Worm (Caenorhabditis elegans) whole organism, L1 larva: ENCODE measurements around the gene C37C3.12.

Experiments used
- C04F5.9 ChIP-seq: sonication (generic microtip); optimal IDR thresholded peaks from 2 replicates; lab custom pipeline; 2016; ENCODE audit warnings: missing genetic modification characterization, missing compliant biosample characterization
- C16A3.4 ChIP-seq: fragments of 150-350 bp; optimal IDR thresholded peaks from 2 replicates; lab custom pipeline; 2014; ENCODE audit warnings: missing biosample characterization, missing genetic modification characterization
- Y116A8C.19 ChIP-seq: sonication (generic microtip); optimal IDR thresholded peaks from 2 replicates; lab custom pipeline; 2016; ENCODE audit warnings: missing compliant biosample characterization, missing genetic modification characterization, borderline replicate concordance
- aha-1 ChIP-seq: fragments of 150-350 bp; optimal IDR thresholded peaks from 2 replicates; lab custom pipeline; 2014; ENCODE audit warnings: missing biosample characterization, missing genetic modification characterization
- ama-1 ChIP-seq: fragments of 150-350 bp; optimal IDR thresholded peaks from 2 replicates; lab custom pipeline; 2014
- blmp-1 ChIP-seq: fragments of 150-350 bp; optimal IDR thresholded peaks from 2 replicates; lab custom pipeline; 2014; ENCODE audit warnings: missing biosample characterization, missing genetic modification characterization
- ceh-82 ChIP-seq, 3 experiments: fragments of 150-350 bp in 1 of 3; sonication (generic microtip) in 2 of 3; optimal IDR thresholded peaks; 2 replicates each; lab custom pipeline; 2014 to 2017; ENCODE audit warnings: missing biosample characterization in 3 of 3, missing genetic modification characterization in 3 of 3
- efl-1 ChIP-seq, 4 experiments: fragments of 150-350 bp; optimal IDR thresholded peaks in 3 of 4; peaks in 1 of 4; 1 replicate in 1 of 4; 2 replicates in 3 of 4; lab custom pipeline; 2014; ENCODE audit warnings: missing biosample characterization in 2 of 4, missing genetic modification characterization in 2 of 4, missing genetic modification reagents in 2 of 4
- egl-13 ChIP-seq: sonication (generic microtip); optimal IDR thresholded peaks from 2 replicates; lab custom pipeline; 2016; ENCODE audit warnings: missing genotype, missing genetic modification reagents, missing genetic modification characterization, missing compliant biosample characterization
- egl-27 ChIP-seq, 2 experiments: fragments of 150-350 bp in 1 of 2; sonication (generic microtip); optimal IDR thresholded peaks; 3 replicates each; lab custom pipeline; 2017 to 2018; ENCODE audit warnings: missing biosample characterization in 2 of 2, missing genetic modification characterization in 2 of 2, missing genetic modification reagents in 2 of 2
- fkh-10 ChIP-seq: sonication (generic microtip); optimal IDR thresholded peaks from 2 replicates; lab custom pipeline; 2017; ENCODE audit warnings: missing biosample characterization, missing genetic modification reagents, missing genetic modification characterization
- fkh-4 ChIP-seq: sonication (generic microtip); optimal IDR thresholded peaks from 2 replicates; lab custom pipeline; 2016; ENCODE audit warnings: missing compliant biosample characterization, missing genetic modification characterization, borderline replicate concordance
- hpl-2 ChIP-seq: fragments of 150-350 bp; optimal IDR thresholded peaks from 2 replicates; lab custom pipeline; 2014; ENCODE audit warnings: missing biosample characterization, missing genetic modification reagents, missing genetic modification characterization
- irx-1 ChIP-seq: sonication (generic microtip); optimal IDR thresholded peaks from 2 replicates; lab custom pipeline; 2016; ENCODE audit warnings: missing genetic modification characterization, missing compliant biosample characterization
- lin-13 ChIP-seq: fragments of 150-350 bp; optimal IDR thresholded peaks from 2 replicates; lab custom pipeline; 2014; ENCODE audit warnings: missing biosample characterization, missing genetic modification reagents, missing genetic modification characterization
- lin-14 ChIP-seq: fragments of 200-800 bp; sonication (Bioruptor generic); optimal IDR thresholded peaks from 2 replicates; lab custom pipeline; 2018; ENCODE audit warnings: mild to moderate bottlenecking, missing genetic modification characterization, moderate library complexity, missing compliant biosample characterization
- lir-3 ChIP-seq: sonication (generic microtip); optimal IDR thresholded peaks from 2 replicates; lab custom pipeline; 2016; ENCODE audit warnings: mild to moderate bottlenecking, missing genetic modification characterization, moderate library complexity, missing compliant biosample characterization; ENCODE audit not compliant: poor library complexity
- lsy-2 ChIP-seq, 2 experiments: fragments of 150-350 bp; optimal IDR thresholded peaks; 2 replicates each; lab custom pipeline; 2014; ENCODE audit warnings: missing biosample characterization in 2 of 2, missing genetic modification characterization in 2 of 2
- mab-9 ChIP-seq: fragments of 200-800 bp; sonication (Bioruptor generic); IDR thresholded peaks from 2 replicates; pipeline ENCODE4 v1.3.6; 2022; ENCODE audit warnings: missing genetic modification reagents, missing genetic modification characterization, missing compliant biosample characterization
- mdl-1 ChIP-seq, 2 experiments: fragments of 150-350 bp; optimal IDR thresholded peaks; 2 replicates each; lab custom pipeline; 2014 to 2017; ENCODE audit warnings: missing biosample characterization in 2 of 2, missing genetic modification characterization in 2 of 2, inconsistent platforms in 1 of 2
- mep-1 ChIP-seq: fragments of 150-350 bp; optimal IDR thresholded peaks from 2 replicates; lab custom pipeline; 2014; ENCODE audit warnings: missing biosample characterization, missing genetic modification characterization
- nhr-237 ChIP-seq: fragments of 150-350 bp; optimal IDR thresholded peaks from 2 replicates; lab custom pipeline; 2014; ENCODE audit warnings: missing biosample characterization, missing genetic modification characterization
- nhr-85 ChIP-seq: sonication (generic microtip); peaks from one replicate; lab custom pipeline; 2016; ENCODE audit warnings: missing genetic modification characterization, inconsistent platforms, missing compliant biosample characterization
- pag-3 ChIP-seq: sonication (generic microtip); optimal IDR thresholded peaks from 2 replicates; lab custom pipeline; 2017; ENCODE audit warnings: missing genetic modification characterization, mild to moderate bottlenecking, missing compliant biosample characterization, antibody characterized with exemption, borderline replicate concordance; ENCODE audit not compliant: insufficient read depth
- pax-3 ChIP-seq: fragments of 200-800 bp; sonication (Bioruptor generic); optimal IDR thresholded peaks from 2 replicates; lab custom pipeline; 2018; ENCODE audit warnings: mild to moderate bottlenecking, missing genetic modification characterization, moderate library complexity, missing compliant biosample characterization
- snpc-4 ChIP-seq: fragments of 150-350 bp; optimal IDR thresholded peaks from 2 replicates; lab custom pipeline; 2014; ENCODE audit warnings: missing biosample characterization, missing genetic modification characterization
- snu-23 ChIP-seq: sonication (generic microtip); optimal IDR thresholded peaks from 2 replicates; lab custom pipeline; 2016; ENCODE audit warnings: missing genetic modification characterization, missing compliant biosample characterization
- unc-30 ChIP-seq: sonication (generic microtip); optimal IDR thresholded peaks from 2 replicates; lab custom pipeline; 2017; ENCODE audit warnings: missing biosample characterization, missing genetic modification characterization
- unc-86 ChIP-seq: sonication (generic microtip); optimal IDR thresholded peaks from 2 replicates; lab custom pipeline; 2016; ENCODE audit warnings: missing genetic modification characterization, missing compliant biosample characterization
- unc-98 ChIP-seq: fragments of 200-800 bp; sonication (Bioruptor generic); IDR thresholded peaks from 2 replicates; pipeline ENCODE4 v1.3.6; 2022; ENCODE audit warnings: missing genetic modification characterization, missing compliant biosample characterization
- vab-15 ChIP-seq: sonication (generic microtip); optimal IDR thresholded peaks from 2 replicates; lab custom pipeline; 2017; ENCODE audit warnings: missing genotype, mild to moderate bottlenecking, missing genetic modification characterization, missing compliant biosample characterization
- xbp-1 ChIP-seq: sonication (generic microtip); optimal IDR thresholded peaks from 2 replicates; lab custom pipeline; 2016; ENCODE audit warnings: missing genetic modification characterization, missing compliant biosample characterization
- zag-1 ChIP-seq: fragments of 150-350 bp; optimal IDR thresholded peaks from 2 replicates; lab custom pipeline; 2014; ENCODE audit warnings: missing biosample characterization, missing genetic modification characterization
- ztf-4 ChIP-seq: fragments of 150-350 bp; optimal IDR thresholded peaks from 2 replicates; lab custom pipeline; 2014; ENCODE audit warnings: missing biosample characterization, missing genetic modification characterization

Gene C37C3.12

DNA sequence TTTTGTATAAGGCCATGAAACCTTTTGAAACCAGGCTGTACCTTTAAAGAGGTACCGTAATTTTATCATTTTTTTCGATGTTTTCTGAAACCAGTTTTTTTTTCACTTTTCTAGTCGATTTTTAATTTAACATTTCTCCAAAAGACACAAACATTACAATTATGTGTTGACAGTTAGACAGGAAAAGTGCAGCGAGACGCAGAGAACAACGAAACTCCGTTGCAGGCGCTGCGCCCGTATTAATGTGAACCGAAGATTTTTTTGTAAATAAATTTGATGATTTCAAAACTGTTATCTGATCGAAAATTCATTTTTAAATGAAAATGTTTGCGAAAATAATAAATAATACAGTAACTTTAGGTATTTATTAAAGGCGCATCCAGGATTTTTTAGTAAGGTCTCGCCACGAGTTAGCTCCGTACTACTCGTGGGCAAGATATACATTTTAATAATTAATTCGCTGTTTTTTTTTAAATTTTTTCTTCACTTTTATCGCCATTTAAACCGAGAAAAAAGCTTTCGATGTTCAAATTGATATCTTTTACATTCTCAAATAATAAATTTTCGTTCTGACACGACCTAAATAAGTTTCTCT lies 37.6 kb upstream of the C37C3.12 start, which contains the start of gene F40A3.3:
TSS of gene F40A3.3 (plus strand) at position 564 of the 595 bp plus-strand sequence.
- no peak for TF ChIP-seq zag-1
- no peak for TF ChIP-seq egl-27 (tag; optimal IDR thresholded peaks at IDR 0.05; lab: Kevin White, UChicago)
- TF ChIP-seq pax-3 (tag; lab: Kevin White, UChicago): no peak
- TF ChIP-seq unc-98 (GFP tag; lab: Robert Waterston, UW): no peak
- no peak for TF ChIP-seq pag-3
- TF ChIP-seq unc-30 (tag; lab: Kevin White, UChicago): no peak
- peak; percentile 33 for TF ChIP-seq mep-1 (tag; lab: Kevin White, UChicago)
- TF ChIP-seq ceh-82 (tag; optimal IDR thresholded peaks at IDR 0.05; lab: Kevin White, UChicago): no peak
- TF ChIP-seq efl-1 (optimal IDR thresholded peaks at IDR 0.05; lab: Kevin White, UChicago): no peak
- peak in 1 of 2 experiments; percentile 11 for TF ChIP-seq efl-1 (GFP tag; optimal IDR thresholded peaks at IDR 0.05 in 1 of 2; lab: Kevin White, UChicago)
- no peak for TF ChIP-seq vab-15 (tag; lab: Kevin White, UChicago)
- peak; percentile 2 for TF ChIP-seq C16A3.4 (tag; lab: Kevin White, UChicago)
- no peak for TF ChIP-seq lin-13 (GFP tag; lab: Kevin White, UChicago)
- TF ChIP-seq ama-1: no peak
- TF ChIP-seq ztf-4 (tag; lab: Kevin White, UChicago): no peak
- no peak for TF ChIP-seq unc-86 (tag; lab: Kevin White, UChicago)
- TF ChIP-seq C04F5.9 (tag; lab: Kevin White, UChicago): no peak
- no peak for TF ChIP-seq lir-3 (tag; lab: Kevin White, UChicago)
- no peak for TF ChIP-seq fkh-10 (GFP tag; lab: Kevin White, UChicago)
- no peak for TF ChIP-seq hpl-2 (GFP tag; lab: Kevin White, UChicago)
- TF ChIP-seq lsy-2 (tag; optimal IDR thresholded peaks at IDR 0.05; lab: Kevin White, UChicago): peak in 1 of 2 experiments; percentile 34
- no peak for TF ChIP-seq nhr-237 (tag; lab: Kevin White, UChicago)
- no peak for TF ChIP-seq snpc-4 (tag; lab: Kevin White, UChicago)
- no peak for TF ChIP-seq egl-13 (tag; lab: Kevin White, UChicago)
- TF ChIP-seq aha-1 (tag; lab: Kevin White, UChicago): no peak
- peak; percentile 10 for TF ChIP-seq lin-14 (GFP tag; lab: Kevin White, UChicago)
- TF ChIP-seq mdl-1 (tag; optimal IDR thresholded peaks at IDR 0.05; lab: Kevin White, UChicago): no peak
- TF ChIP-seq blmp-1 (tag; lab: Kevin White, UChicago): peak; percentile 22
- peak; percentile 14 for TF ChIP-seq snu-23 (GFP tag; lab: Kevin White, UChicago)
- TF ChIP-seq fkh-4 (tag; lab: Kevin White, UChicago): no peak
- TF ChIP-seq irx-1 (tag; lab: Kevin White, UChicago): no peak

DNA sequence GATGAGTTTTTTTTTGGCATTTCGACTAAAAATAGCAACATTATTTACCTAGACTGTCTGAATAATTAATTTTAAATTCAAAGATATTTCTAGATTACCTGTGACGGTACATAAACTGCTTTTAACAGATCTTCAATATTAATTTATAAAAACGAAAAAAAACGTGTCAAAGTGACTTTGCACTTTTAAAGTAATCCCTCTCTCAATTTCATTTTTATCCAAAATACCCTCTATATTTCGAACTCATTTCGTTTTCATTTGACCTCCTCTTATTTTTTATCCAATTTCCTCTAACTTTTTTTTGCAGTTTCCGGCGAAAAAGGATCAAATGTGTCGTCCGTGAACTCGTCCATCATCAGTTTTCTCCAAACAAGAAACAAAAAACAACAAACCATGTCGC lies 36.1 kb upstream of the C37C3.12 start, which contains the start of gene F40A3.4:
TSS of gene F40A3.4 (plus strand) at position 301 of the 400 bp plus-strand sequence.
- TF ChIP-seq nhr-85 (tag; lab: Kevin White, UChicago) (no peak), xbp-1 (no peak), nhr-237 (tag; lab: Kevin White, UChicago) (no peak), efl-1 (optimal IDR thresholded peaks at IDR 0.05; lab: Kevin White, UChicago) (no peak), efl-1 (GFP tag; optimal IDR thresholded peaks at IDR 0.05 in 1 of 2; lab: Kevin White, UChicago) (peak in 1 of 2 experiments; percentile 48), mep-1 (tag; lab: Kevin White, UChicago) (no peak), mab-9 (GFP tag; lab: Robert Waterston, UW) (no peak), Y116A8C.19 (no peak)

DNA sequence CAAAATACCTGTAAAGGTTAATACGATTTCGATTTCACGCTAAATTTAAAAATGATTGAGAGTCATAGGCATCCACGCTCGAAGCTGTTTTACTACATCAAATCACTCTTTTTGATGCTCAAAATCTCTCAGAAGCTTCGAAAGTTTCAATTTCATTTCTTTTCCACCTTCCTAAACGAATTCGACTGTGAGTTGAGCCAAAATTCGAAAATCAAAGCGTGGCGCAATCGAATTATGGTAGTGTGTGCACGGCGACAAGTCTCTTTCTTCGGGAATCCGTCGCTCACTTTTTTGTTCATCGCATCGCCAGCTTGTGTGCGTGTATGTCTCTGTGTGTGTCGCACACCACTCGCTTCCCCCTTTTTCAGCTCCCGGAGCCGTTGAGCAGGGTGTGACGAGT lies 33.6 kb upstream of the C37C3.12 start:
- TF ChIP-seq lsy-2 (tag; optimal IDR thresholded peaks at IDR 0.05; lab: Kevin White, UChicago) (no peak), lin-14 (GFP tag; lab: Kevin White, UChicago) (peak; percentile 58), fkh-10 (GFP tag; lab: Kevin White, UChicago) (peak; percentile 81)

DNA sequence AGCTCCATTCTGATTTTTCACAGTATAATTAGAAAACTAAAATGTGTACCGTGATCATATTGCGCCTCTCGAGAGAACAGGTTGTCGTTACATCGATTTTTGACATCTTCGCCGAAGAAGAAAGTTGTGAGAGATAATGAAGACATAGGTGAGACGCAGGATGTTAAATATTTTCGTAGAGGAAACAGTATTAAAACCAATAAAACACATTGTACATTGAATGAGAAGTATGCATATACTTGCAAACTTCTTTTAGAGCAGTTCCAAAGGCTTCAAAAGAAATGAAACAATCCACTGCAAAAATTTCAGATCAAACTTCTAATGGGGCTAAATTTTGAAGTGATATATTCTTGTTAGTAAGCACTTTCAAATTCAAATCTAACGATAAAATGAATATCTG lies 31.3 kb upstream of the C37C3.12 start, which contains the start of gene nipi-4:
TSS of gene nipi-4 (minus strand) at position 101 of the 400 bp plus-strand sequence.
- TF ChIP-seq blmp-1 (tag; lab: Kevin White, UChicago) (peak; percentile 75), mep-1 (tag; lab: Kevin White, UChicago) (no peak)
